Fruit fly (Drosophila melanogaster) whole organism, embryonic: ENCODE data around the gene CG33643.
A peak's percentile ranks its signal among the peaks of the same experiment; 100 is the strongest.

Experiments used
- CG10274 ChIP-seq: fragments of 200-800 bp; sonication (Bioruptor generic); optimal IDR thresholded peaks from 3 replicates; lab custom pipeline; 2017; ENCODE audit warnings: missing biosample characterization, mild to moderate bottlenecking, missing genetic modification characterization
- CG11695 ChIP-seq: fragments of 200-800 bp; sonication (Bioruptor generic); IDR thresholded peaks from 3 replicates; pipeline ENCODE4 v1.3.6; 2022; ENCODE audit warnings: missing biosample characterization, missing genetic modification characterization
- CG12219 ChIP-seq: fragments of 200-800 bp; sonication (Bioruptor generic); optimal IDR thresholded peaks from 3 replicates; lab custom pipeline; 2018; ENCODE audit warnings: missing biosample characterization, mild to moderate bottlenecking, missing genetic modification characterization
- CG15073 ChIP-seq: fragments of 200-800 bp; sonication (Bioruptor generic); optimal IDR thresholded peaks from 2 replicates; lab custom pipeline; 2016; ENCODE audit warnings: missing biosample characterization, missing genetic modification characterization
- CG1602 ChIP-seq: fragments of 200-800 bp; sonication (Bioruptor generic); optimal IDR thresholded peaks from 3 replicates; lab custom pipeline; 2016; ENCODE audit warnings: missing biosample characterization, missing genetic modification characterization
- CG17385 ChIP-seq: fragments of 200-800 bp; sonication (Bioruptor generic); optimal IDR thresholded peaks from 3 replicates; lab custom pipeline; 2018; ENCODE audit warnings: missing biosample characterization, mild to moderate bottlenecking, missing genetic modification characterization
- CG18262 ChIP-seq: fragments of 200-800 bp; optimal IDR thresholded peaks from 3 replicates; lab custom pipeline; 2019; ENCODE audit warnings: missing biosample characterization, mild to moderate bottlenecking, missing genetic modification characterization, moderate library complexity
- CG18476 ChIP-seq: fragments of 200-800 bp; sonication (Bioruptor generic); optimal IDR thresholded peaks from 2 replicates; lab custom pipeline; 2016; ENCODE audit warnings: missing biosample characterization, mild to moderate bottlenecking, missing genetic modification characterization
- CG32767 ChIP-seq: fragments of 200-800 bp; sonication (Bioruptor generic); IDR thresholded peaks from 2 replicates; pipeline ENCODE4 v1.3.6; 2022; ENCODE audit warnings: missing biosample characterization, missing genetic modification characterization
- CG4328 ChIP-seq: fragments of 200-800 bp; sonication (Bioruptor generic); optimal IDR thresholded peaks from 3 replicates; lab custom pipeline; 2017; ENCODE audit warnings: missing biosample characterization, missing genetic modification reagents, missing genetic modification characterization
- CG4730 ChIP-seq: fragments of 200-800 bp; sonication (Bioruptor generic); IDR thresholded peaks from 2 replicates; pipeline ENCODE4 v1.3.6; 2022; ENCODE audit warnings: missing biosample characterization, missing genetic modification characterization
- CG4820 ChIP-seq: fragments of 200-800 bp; sonication (Bioruptor generic); optimal IDR thresholded peaks from 3 replicates; lab custom pipeline; 2016; ENCODE audit warnings: missing biosample characterization, missing genetic modification characterization
- CG5245 ChIP-seq: fragments of 200-800 bp; sonication (Bioruptor generic); optimal IDR thresholded peaks from 3 replicates; lab custom pipeline; 2016; ENCODE audit warnings: missing biosample characterization, missing genetic modification characterization
- CG6254 ChIP-seq: fragments of 200-800 bp; sonication (Bioruptor generic); optimal IDR thresholded peaks from 3 replicates; lab custom pipeline; 2017; ENCODE audit warnings: mild to moderate bottlenecking, missing biosample characterization, missing genetic modification reagents, missing genetic modification characterization
- CG7839 ChIP-seq: fragments of 200-800 bp; sonication (Bioruptor generic); optimal IDR thresholded peaks from 3 replicates; lab custom pipeline; 2018; ENCODE audit warnings: missing biosample characterization, mild to moderate bottlenecking, missing genetic modification characterization, moderate library complexity
- CG7928 ChIP-seq: fragments of 200-800 bp; sonication (Bioruptor generic); optimal IDR thresholded peaks from 2 replicates; lab custom pipeline; 2017; ENCODE audit warnings: missing biosample characterization, mild to moderate bottlenecking, missing genetic modification characterization
- CG8944 ChIP-seq: fragments of 200-800 bp; sonication (Bioruptor generic); optimal IDR thresholded peaks from 3 replicates; lab custom pipeline; 2016; ENCODE audit warnings: missing biosample characterization, missing genetic modification characterization
- D19B ChIP-seq: fragments of 200-800 bp; sonication (Bioruptor generic); optimal IDR thresholded peaks from 2 replicates; lab custom pipeline; 2017; ENCODE audit warnings: missing biosample characterization, mild to moderate bottlenecking, missing genetic modification characterization
- Fer1 ChIP-seq: fragments of 200-800 bp; sonication (Bioruptor generic); optimal IDR thresholded peaks from 2 replicates; lab custom pipeline; 2017; ENCODE audit warnings: missing biosample characterization, mild to moderate bottlenecking, missing genetic modification characterization
- GATAe ChIP-seq: fragments of 200-800 bp; sonication (Bioruptor generic); conservative IDR thresholded peaks from 2 replicates; pipeline ENCODE4 v1.3.6; 2022; ENCODE audit warnings: missing biosample characterization, missing genetic modification characterization
- H15 ChIP-seq: fragments of 200-800 bp; sonication (Bioruptor generic); IDR thresholded peaks from 3 replicates; pipeline ENCODE4 v1.3.6; 2022; ENCODE audit warnings: missing biosample characterization, missing genetic modification characterization
- HHEX ChIP-seq: fragments of 200-800 bp; sonication (Bioruptor generic); optimal IDR thresholded peaks from 3 replicates; lab custom pipeline; 2017; ENCODE audit warnings: missing biosample characterization, mild to moderate bottlenecking, missing genetic modification characterization, missing genetic modification reagents
- HLHmδ ChIP-seq: fragments of 200-800 bp; sonication (Bioruptor generic); optimal IDR thresholded peaks from 2 replicates; lab custom pipeline; 2018; ENCODE audit warnings: missing biosample characterization, mild to moderate bottlenecking, missing genetic modification characterization, moderate library complexity
- Hr78 ChIP-seq, 2 experiments: fragments of 200-800 bp in 1 of 2; fragments of >200 bp in 1 of 2; sonication (Bioruptor generic) in 1 of 2; optimal IDR thresholded peaks; 2 replicates each; lab custom pipeline; 2017 to 2019; ENCODE audit warnings: missing biosample characterization in 2 of 2, missing genetic modification characterization in 2 of 2, mild to moderate bottlenecking in 1 of 2, moderate library complexity in 1 of 2
- Kr ChIP-seq: fragments of 200-800 bp; sonication (Bioruptor generic); optimal IDR thresholded peaks from 2 replicates; lab custom pipeline; 2017; ENCODE audit warnings: missing biosample characterization, mild to moderate bottlenecking, missing genetic modification characterization
- Med ChIP-seq: fragments of 200-800 bp; sonication (Bioruptor generic); peaks from one replicate; lab custom pipeline; 2016; ENCODE audit warnings: missing biosample characterization, missing genetic modification characterization, mild to moderate bottlenecking, inconsistent platforms, moderate library complexity
- Ptx1 ChIP-seq: fragments of 200-800 bp; sonication (Bioruptor generic); IDR thresholded peaks from 2 replicates; pipeline ENCODE4 v1.3.6; 2022; ENCODE audit warnings: missing biosample characterization, missing genetic modification characterization
- Rx ChIP-seq: fragments of 200-800 bp; sonication (Bioruptor generic); IDR thresholded peaks from 2 replicates; pipeline ENCODE4 v1.3.6; 2022; ENCODE audit warnings: missing biosample characterization, missing genetic modification characterization
- Sin3A ChIP-seq: fragments of >200 bp; optimal IDR thresholded peaks from 2 replicates; lab custom pipeline; 2018
- Usf ChIP-seq: fragments of 200-800 bp; sonication (Bioruptor generic); optimal IDR thresholded peaks from 2 replicates; lab custom pipeline; 2017; ENCODE audit warnings: missing genotype, missing biosample characterization, missing genetic modification characterization
- amos ChIP-seq: fragments of 200-800 bp; sonication (Bioruptor generic); IDR thresholded peaks from 2 replicates; pipeline ENCODE4 v1.3.6; 2022; ENCODE audit warnings: missing biosample characterization, missing genetic modification characterization; ENCODE audit not compliant: partially characterized antibody
- br ChIP-seq: fragments of >200 bp; optimal IDR thresholded peaks from 2 replicates; lab custom pipeline; 2017
- chm ChIP-seq: fragments of 200-800 bp; sonication (Bioruptor generic); IDR thresholded peaks from 2 replicates; pipeline ENCODE4 v1.3.6; 2022; ENCODE audit warnings: missing biosample characterization, missing genetic modification characterization
- crol ChIP-seq: fragments of 200-800 bp; sonication (Bioruptor generic); IDR thresholded peaks from 2 replicates; pipeline ENCODE4 v1.3.6; 2022; ENCODE audit warnings: missing biosample characterization, missing genetic modification characterization
- dysf ChIP-seq: fragments of 200-800 bp; sonication (Bioruptor generic); IDR thresholded peaks from 3 replicates; pipeline ENCODE4 v1.3.6; 2022; ENCODE audit warnings: missing biosample characterization, missing genetic modification characterization
- fd64A ChIP-seq: fragments of 200-800 bp; sonication (Bioruptor generic); optimal IDR thresholded peaks from 3 replicates; lab custom pipeline; 2018; ENCODE audit warnings: missing biosample characterization, mild to moderate bottlenecking, missing genetic modification characterization
- gsb ChIP-seq: fragments of 200-800 bp; sonication (Bioruptor generic); IDR thresholded peaks from 2 replicates; pipeline ENCODE4 v1.3.6; 2022; ENCODE audit warnings: missing biosample characterization, missing genetic modification characterization
- gsb-n ChIP-seq: fragments of 200-800 bp; sonication (Bioruptor generic); optimal IDR thresholded peaks from 3 replicates; lab custom pipeline; 2018; ENCODE audit warnings: missing biosample characterization, mild to moderate bottlenecking, missing genetic modification characterization
- hth ChIP-seq: fragments of >200 bp; optimal IDR thresholded peaks from 2 replicates; lab custom pipeline; 2017; ENCODE audit warnings: inconsistent platforms
- knrl ChIP-seq: fragments of 200-800 bp; sonication (Bioruptor generic); IDR thresholded peaks from 3 replicates; pipeline ENCODE4 v1.3.6; 2022; ENCODE audit warnings: missing biosample characterization, missing genetic modification characterization; ENCODE audit not compliant: partially characterized antibody
- maf-S ChIP-seq: fragments of 200-800 bp; sonication (Bioruptor generic); optimal IDR thresholded peaks from 2 replicates; lab custom pipeline; 2016; ENCODE audit warnings: missing biosample characterization, missing genetic modification characterization
- nom ChIP-seq: fragments of 200-800 bp; sonication (Bioruptor generic); optimal IDR thresholded peaks from 2 replicates; lab custom pipeline; 2017; ENCODE audit warnings: missing biosample characterization, missing genetic modification characterization, mild to moderate bottlenecking, moderate library complexity, missing genetic modification reagents
- oc ChIP-seq: fragments of 200-800 bp; sonication (Bioruptor generic); optimal IDR thresholded peaks from 2 replicates; lab custom pipeline; 2018; ENCODE audit warnings: missing biosample characterization, mild to moderate bottlenecking, missing genetic modification characterization, moderate library complexity
- p53 ChIP-seq: fragments of 200-800 bp; sonication (Bioruptor generic); optimal IDR thresholded peaks from 2 replicates; lab custom pipeline; 2016; ENCODE audit warnings: missing biosample characterization, missing genetic modification characterization
- psq ChIP-seq: fragments of 200-800 bp; sonication (Bioruptor generic); optimal IDR thresholded peaks from 2 replicates; lab custom pipeline; 2017; ENCODE audit warnings: missing biosample characterization, missing genetic modification characterization
- seq ChIP-seq: fragments of 200-800 bp; sonication (Bioruptor generic); IDR thresholded peaks from 2 replicates; pipeline ENCODE4 v1.3.6; 2022; ENCODE audit warnings: missing biosample characterization, missing genetic modification characterization
- shn ChIP-seq: fragments of 200-800 bp; sonication (Bioruptor generic); optimal IDR thresholded peaks from 3 replicates; lab custom pipeline; 2016; ENCODE audit warnings: missing biosample characterization, missing genetic modification characterization
- sqz ChIP-seq: fragments of 200-800 bp; sonication (Bioruptor generic); optimal IDR thresholded peaks from 3 replicates; lab custom pipeline; 2018; ENCODE audit warnings: missing biosample characterization, mild to moderate bottlenecking, missing genetic modification characterization
- wdn ChIP-seq: fragments of 200-800 bp; sonication (Bioruptor generic); IDR thresholded peaks from 2 replicates; pipeline ENCODE4 v1.3.6; 2022; ENCODE audit warnings: missing biosample characterization, missing genetic modification characterization
- zfh1 ChIP-seq: fragments of 200-800 bp; sonication (Bioruptor generic); IDR thresholded peaks from 3 replicates; pipeline ENCODE4 v1.3.6; 2022; ENCODE audit warnings: missing biosample characterization, missing genetic modification characterization

Gene CG33643

DNA sequence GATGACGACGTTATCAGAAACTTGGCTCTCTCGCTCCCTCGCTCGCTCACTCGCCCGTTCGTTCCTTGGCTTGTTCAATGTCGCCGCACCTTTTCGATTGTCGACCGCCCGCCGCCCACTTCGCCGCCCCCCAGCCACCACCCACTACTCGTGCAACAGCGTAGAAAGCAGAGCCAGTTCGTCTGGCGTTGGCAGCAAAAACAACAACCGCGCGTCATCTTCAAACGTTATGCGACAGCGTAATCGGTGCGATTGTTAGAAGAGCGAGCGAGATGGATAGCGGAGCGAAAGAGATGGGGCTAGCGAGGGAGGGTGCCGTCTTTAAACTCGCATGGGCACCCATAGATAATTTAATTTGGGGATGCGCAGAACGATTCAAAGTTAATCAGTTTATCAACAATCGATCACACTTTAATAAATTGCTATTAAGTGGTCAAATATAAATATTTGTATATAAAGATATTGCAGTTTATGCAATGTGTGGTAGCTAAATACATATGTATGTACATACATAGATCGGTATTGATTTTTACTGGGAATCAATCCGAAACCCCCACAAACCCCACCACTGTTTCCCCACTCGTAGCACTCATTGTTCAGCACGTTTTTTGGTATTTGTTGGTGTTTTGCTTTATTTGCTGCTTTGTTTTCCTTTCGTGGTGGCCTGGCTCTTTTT, 16.5 kb upstream of the CG33643 start (continued):
- TF ChIP-seq sqz (GFP tag; lab: Kevin White, UChicago) (no peak), nom (GFP tag; lab: Kevin White, UChicago) (no peak), GATAe (GFP tag; lab: Robert Waterston, UW) (no peak), HHEX (GFP tag; lab: Kevin White, UChicago) (no peak), CG5245 (GFP tag; lab: Kevin White, UChicago) (no peak), crol (GFP tag; lab: Robert Waterston, UW) (peak; percentile 95), H15 (GFP tag; lab: Robert Waterston, UW) (peak; percentile 29; the same call in 1 of the 3 replicates), gsb-n (tag; lab: Kevin White, UChicago) (peak; percentile 30), CG15073 (GFP tag; lab: Kevin White, UChicago) (peak; percentile 13), CG18262 (tag; lab: Kevin White, UChicago) (no peak), hth (lab: Kevin White, UChicago) (no peak), zfh1 (GFP tag; lab: Robert Waterston, UW) (no peak), CG12219 (GFP tag; lab: Kevin White, UChicago) (no peak), HLHmδ (GFP tag; lab: Kevin White, UChicago) (no peak), maf-S (no peak), CG6254 (GFP tag; lab: Kevin White, UChicago) (peak; percentile 17), oc (tag; lab: Kevin White, UChicago) (no peak), CG4820 (GFP tag; lab: Kevin White, UChicago) (no peak), CG4328 (GFP tag; lab: Kevin White, UChicago) (peak; percentile 54), seq (GFP tag; lab: Robert Waterston, UW) (peak; percentile 44; the same call in 1 of the 2 replicates), Med (GFP tag; lab: Kevin White, UChicago) (peak; percentile 91), p53 (no peak), CG7928 (GFP tag; lab: Kevin White, UChicago) (peak; percentile 27), CG4730 (GFP tag; lab: Robert Waterston, UW) (no peak), CG11695 (GFP tag; lab: Robert Waterston, UW) (peak; percentile 56; the same call in 1 of the 3 replicates), shn (GFP tag; lab: Kevin White, UChicago) (no peak), wdn (GFP tag; lab: Robert Waterston, UW) (peak; percentile 45), dysf (GFP tag; lab: Robert Waterston, UW) (peak; percentile 64), fd64A (GFP tag; lab: Kevin White, UChicago) (no peak), psq (GFP tag; lab: Kevin White, UChicago) (no peak), D19B (GFP tag; lab: Kevin White, UChicago) (peak; percentile 50), gsb (GFP tag; lab: Robert Waterston, UW) (peak; percentile 9; the same call in 1 of the 2 replicates), CG17385 (GFP tag; lab: Kevin White, UChicago) (peak; percentile 58), Hr78 (GFP tag; optimal IDR thresholded peaks at IDR 0.05; lab: Kevin White, UChicago) (peak in 1 of 2 experiments; percentile 18), CG1602 (GFP tag; lab: Kevin White, UChicago) (no peak), Usf (peak; percentile 71), Fer1 (GFP tag; lab: Kevin White, UChicago) (peak; percentile 74), Sin3A (lab: Kevin White, UChicago) (no peak), CG10274 (GFP tag; lab: Kevin White, UChicago) (peak; percentile 34), CG7839 (tag; lab: Kevin White, UChicago) (peak; percentile 45), Rx (GFP tag; lab: Robert Waterston, UW) (peak; percentile 55; the same call in 1 of the 2 replicates), CG32767 (GFP tag; lab: Robert Waterston, UW) (no peak), chm (GFP tag; lab: Robert Waterston, UW) (0 out of 2 replicates have a peak, but pooled peaks have one; percentile 38), Ptx1 (peak; percentile 78), br (lab: Kevin White, UChicago) (no peak), CG18476 (GFP tag; lab: Kevin White, UChicago) (no peak), amos (GFP tag; lab: Robert Waterston, UW) (no peak), CG8944 (no peak), knrl (peak; percentile 20; the same call in 1 of the 3 replicates), Kr (no peak)
